Worm (Caenorhabditis elegans): ENCODE data around the gene fbxc-21.

DNA sequence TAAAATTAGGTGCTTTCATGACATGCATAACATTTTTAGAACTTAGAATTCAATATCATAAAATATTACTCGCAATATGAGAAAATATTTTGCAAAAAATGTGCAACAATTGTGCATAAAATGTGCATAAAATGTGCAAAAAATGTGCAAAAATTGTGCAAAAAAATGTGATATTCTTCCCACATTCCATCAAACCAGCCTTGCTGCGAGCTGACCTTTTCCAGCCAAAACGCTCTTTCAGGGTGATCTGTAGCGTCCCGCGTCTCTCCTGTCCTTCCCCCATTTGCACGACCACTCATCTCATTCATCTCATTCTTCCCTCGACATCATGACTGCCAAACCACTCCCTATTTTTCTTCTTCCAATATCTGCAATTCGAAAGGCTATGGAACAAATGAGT is 16.6 kb downstream of the fbxc-21 start, which contains the start of gene fbxb-17:
- TF ChIP-seq unc-62 (GFP tag; optimal IDR thresholded peaks at IDR 0.05) = no peak
- TF ChIP-seq nhr-28 (tag; optimal IDR thresholded peaks at IDR 0.05) = no peak
- TF ChIP-seq ham-2 (GFP tag; optimal IDR thresholded peaks at IDR 0.05) = no peak
- no peak for TF ChIP-seq unc-39 (tag; optimal IDR thresholded peaks at IDR 0.05)
- no peak for TF ChIP-seq drap-1 (GFP tag; optimal IDR thresholded peaks at IDR 0.05)
- no peak for TF ChIP-seq nhr-12 (tag; optimal IDR thresholded peaks at IDR 0.05)
- TF ChIP-seq nhr-237 (tag; optimal IDR thresholded peaks at IDR 0.05) = no peak
- TF ChIP-seq hlh-1 (tag; optimal IDR thresholded peaks at IDR 0.05) = no peak
- no peak for TF ChIP-seq lin-13 (tag; optimal IDR thresholded peaks at IDR 0.05)
- no peak for TF ChIP-seq elt-3 (tag; optimal IDR thresholded peaks at IDR 0.05)
- no peak for TF ChIP-seq nhr-76 (tag; optimal IDR thresholded peaks at IDR 0.05)
- TF ChIP-seq lsy-2 (tag; optimal IDR thresholded peaks at IDR 0.05) = no peak
